Worm (Caenorhabditis elegans): ENCODE data around the gene cnx-1.
"Not testable (repeated sequence)": the region's sequence is repeated elsewhere in the genome, so short reads cannot be mapped to it uniquely, and the experiment has no call there.

cnx-1 gene

ce11 chrIII:9851547-9851946 is 34.6 kb upstream of the cnx-1 start, which contains the start of gene K11H3.3:
Gene K11H3.3 (plus strand): TSS chrIII:9851854.
- TF ChIP-seq snpc-1.1 (tag; optimal IDR thresholded peaks at IDR 0.05; ENCODE audit: insufficient read depth), result no peak
- 0 out of 2 replicates have a peak, but pooled peaks have one; percentile 5 for TF ChIP-seq dox-1 (GFP tag; IDR thresholded peaks at IDR 0.05)

ce11 chrIII:9850877-9851276 is 33.9 kb upstream of the cnx-1 start:
- TF ChIP-seq nhr-80 (tag; optimal IDR thresholded peaks at IDR 0.05) (peak; percentile 47), lin-35 (GFP tag; optimal IDR thresholded peaks at IDR 0.05) (no peak), F37B4.10 (GFP tag; IDR thresholded peaks at IDR 0.05) (no peak)

- no peak for TF ChIP-seq Y56A3A.18 (GFP tag; IDR thresholded peaks at IDR 0.05)
- TF ChIP-seq nhr-80 (tag; optimal IDR thresholded peaks at IDR 0.05), result peak; percentile 62
Measured at ce11 chrIII:9849950-9850349, 33.0 kb upstream of the cnx-1 start.

- TF ChIP-seq madf-8 (GFP tag; conservative IDR thresholded peaks at IDR 0.05), result peak; percentile 29; the same call in 1 of the 2 replicates
- peak; percentile 59 for TF ChIP-seq madf-6 (GFP tag; IDR thresholded peaks at IDR 0.05)
- TF ChIP-seq Y79H2A.3 (GFP tag; conservative IDR thresholded peaks at IDR 0.05), result peak; percentile 64; the same call in 1 of the 2 replicates
- TF ChIP-seq pbrm-1 (GFP tag; IDR thresholded peaks at IDR 0.05), result 0 out of 2 replicates have a peak, but pooled peaks have one; percentile 42
- TF ChIP-seq ztf-28 (GFP tag; IDR thresholded peaks at IDR 0.05), result 0 out of 2 replicates have a peak, but pooled peaks have one; percentile 53
- TF ChIP-seq hmg-1.2 (GFP tag; IDR thresholded peaks at IDR 0.05), result peak; percentile 39
- TF ChIP-seq madf-3 (GFP tag; IDR thresholded peaks at IDR 0.05), result 0 out of 2 replicates have a peak, but pooled peaks have one; percentile 57
- peak; percentile 43 for TF ChIP-seq B0261.1 (tag; optimal IDR thresholded peaks at IDR 0.05)
- TF ChIP-seq rpc-1 (optimal IDR thresholded peaks at IDR 0.05), result not testable (repeated sequence)
- peak; percentile 49 for TF ChIP-seq rpc-1 (tag; optimal IDR thresholded peaks at IDR 0.05)
- peak; percentile 73 for TF ChIP-seq tbp1 (GFP tag; optimal IDR thresholded peaks at IDR 0.05)
- peak; percentile 74 for TF ChIP-seq mcd-1 (GFP tag; IDR thresholded peaks at IDR 0.05)
- TF ChIP-seq ekl-4 (GFP tag; IDR thresholded peaks at IDR 0.05), result peak; percentile 21; the same call in 1 of the 2 replicates
- 0 out of 2 replicates have a peak, but pooled peaks have one; percentile 14 for TF ChIP-seq egrh-3 (GFP tag; IDR thresholded peaks at IDR 0.05)
- TF ChIP-seq lin-26 (GFP tag; IDR thresholded peaks at IDR 0.05), result peak; percentile 73; the same call in 1 of the 2 replicates
Measured at ce11 chrIII:9849111-9849510, 32.2 kb upstream of the cnx-1 start.

- TF ChIP-seq madf-6 (GFP tag; IDR thresholded peaks at IDR 0.05) (peak; percentile 46), madf-3 (GFP tag; IDR thresholded peaks at IDR 0.05) (no peak), rcor-1 (GFP tag; IDR thresholded peaks at IDR 0.05) (0 out of 2 replicates have a peak, but pooled peaks have one; percentile 21), ceh-58 (GFP tag; IDR thresholded peaks at IDR 0.05) (no peak), hlh-26 (GFP tag; conservative IDR thresholded peaks at IDR 0.05) (no peak), lin-54 (GFP tag; optimal IDR thresholded peaks at IDR 0.05) (peak; percentile 48)
Measured at ce11 chrIII:9848603-9849002, 31.7 kb upstream of the cnx-1 start.

- TF ChIP-seq lin-54 (GFP tag; optimal IDR thresholded peaks at IDR 0.05), result peak; percentile 0
- peak; percentile 35 for TF ChIP-seq snpc-1.3 (tag; optimal IDR thresholded peaks at IDR 0.05; ENCODE audit: insufficient read depth)
- 0 out of 2 replicates have a peak, but pooled peaks have one; percentile 32 for TF ChIP-seq F33H1.4 (GFP tag; IDR thresholded peaks at IDR 0.05)
- TF ChIP-seq F49E8.2 (tag; optimal IDR thresholded peaks at IDR 0.05; ENCODE audit: insufficient read depth), result peak; percentile 44
- no peak for TF ChIP-seq F55B11.4 (tag; optimal IDR thresholded peaks at IDR 0.05; ENCODE audit: borderline replicate concordance, insufficient read depth)
- peak; percentile 69 for TF ChIP-seq madf-6 (GFP tag; IDR thresholded peaks at IDR 0.05)
- peak; percentile 21 for TF ChIP-seq tbp1 (GFP tag; optimal IDR thresholded peaks at IDR 0.05)
- TF ChIP-seq sdz-38 (tag; optimal IDR thresholded peaks at IDR 0.05), result no peak
- TF ChIP-seq gei-17 (GFP tag; optimal IDR thresholded peaks at IDR 0.05), result no peak
- peak; percentile 40 for TF ChIP-seq lsl-1 (GFP tag; optimal IDR thresholded peaks at IDR 0.05)
- TF ChIP-seq mes-4 (tag; optimal IDR thresholded peaks at IDR 0.05), result no peak
- no peak for TF ChIP-seq nhr-90 (tag; optimal IDR thresholded peaks at IDR 0.05)
- TF ChIP-seq ets-4 (GFP tag; optimal IDR thresholded peaks at IDR 0.05), result no peak
- TF ChIP-seq mcd-1 (GFP tag; IDR thresholded peaks at IDR 0.05), result peak; percentile 73
- TF ChIP-seq attf-5 (GFP tag; optimal IDR thresholded peaks at IDR 0.05), result peak; percentile 27
- no peak for TF ChIP-seq T07F8.4 (tag; optimal IDR thresholded peaks at IDR 0.05)
- no peak for TF ChIP-seq snpc-3.4 (tag; optimal IDR thresholded peaks at IDR 0.05)
- TF ChIP-seq bed-1 (GFP tag; IDR thresholded peaks at IDR 0.05), result no peak
Measured at ce11 chrIII:9848083-9848482, 31.1 kb upstream of the cnx-1 start, which contains the start of gene mrpl-36. Gene mrpl-36 (minus strand): TSS chrIII:9848116.

All from whole organism, young adult.